Worm (Caenorhabditis elegans) whole organism, midembryonic: ENCODE measurements around the gene F57G9.3.
A peak's percentile ranks its signal among the peaks of the same experiment; 100 is the strongest.

ENCODE experiments used
- cog-1 ChIP-seq: sonication (generic microtip); optimal IDR thresholded peaks from 2 replicates; lab custom pipeline; 2016; ENCODE audit warnings: missing genetic modification characterization, missing compliant biosample characterization
- ref-1 ChIP-seq: fragments of 200-800 bp; sonication (Bioruptor generic); conservative IDR thresholded peaks from 2 replicates; pipeline ENCODE4 v1.3.6; 2022; ENCODE audit warnings: missing genetic modification reagents, missing genetic modification characterization, missing compliant biosample characterization
- ztf-29 ChIP-seq: fragments of 200-800 bp; sonication (Bioruptor generic); IDR thresholded peaks from 2 replicates; pipeline ENCODE4 v1.3.6; 2022; ENCODE audit warnings: missing genetic modification reagents, missing genetic modification characterization, missing compliant biosample characterization

- TF ChIP-seq cog-1 (tag; lab: Kevin White, UChicago) = peak; percentile 48
- TF ChIP-seq ztf-29 (GFP tag; lab: Robert Waterston, UW) = no peak
- TF ChIP-seq ref-1 (GFP tag; lab: Robert Waterston, UW) = no peak
Measured at ce11 chrII:12459422-12459821, 49.4 kb upstream of the F57G9.3 start, which contains the start of gene tag-281.
